Fruit fly (Drosophila melanogaster): ENCODE measurements around the gene Ipk2.

The Ipk2 gene

dm6 chr2L:568030-568429 lies 6.0 kb downstream of the Ipk2 start, which contains the start of the genes Nle and Sf3b1 (continued):
- TF ChIP-seq PHDP (tag; optimal IDR thresholded peaks at IDR 0.05): no peak
- 0 out of 3 replicates have a peak, but pooled peaks have one; percentile 36 for TF ChIP-seq CG7357 (GFP tag; IDR thresholded peaks at IDR 0.05)
- peak; percentile 45 for TF ChIP-seq CG10543 (GFP tag; optimal IDR thresholded peaks at IDR 0.05)
- peak; percentile 46 for TF ChIP-seq Bdp1 (GFP tag; optimal IDR thresholded peaks at IDR 0.05)
- TF ChIP-seq CG2116 (GFP tag; optimal IDR thresholded peaks at IDR 0.05): peak; percentile 93
- TF ChIP-seq NC2β (GFP tag; optimal IDR thresholded peaks at IDR 0.05): peak; percentile 59
- TF ChIP-seq Six4 (GFP tag; optimal IDR thresholded peaks at IDR 0.05): peak; percentile 42
- no peak for TF ChIP-seq CG30431 (GFP tag; optimal IDR thresholded peaks at IDR 0.05)
- no peak for TF ChIP-seq Meics (GFP tag; optimal IDR thresholded peaks at IDR 0.05)
- TF ChIP-seq CG2202 (tag; optimal IDR thresholded peaks at IDR 0.05): peak; percentile 8
- no peak for TF ChIP-seq dimm (GFP tag; IDR thresholded peaks at IDR 0.05)
- TF ChIP-seq slp2 (GFP tag; optimal IDR thresholded peaks at IDR 0.05): peak; percentile 37
- no peak for TF ChIP-seq CG6654 (GFP tag; optimal IDR thresholded peaks at IDR 0.05)
- TF ChIP-seq tin (GFP tag; optimal IDR thresholded peaks at IDR 0.05): peak; percentile 41
- TF ChIP-seq CG10462 (GFP tag; optimal IDR thresholded peaks at IDR 0.05): peak; percentile 27
- no peak for TF ChIP-seq scrt (GFP tag; optimal IDR thresholded peaks at IDR 0.05)
- TF ChIP-seq TFAM (GFP tag; optimal IDR thresholded peaks at IDR 0.05): no peak
- peak; percentile 40 for TF ChIP-seq CG18262 (tag; optimal IDR thresholded peaks at IDR 0.05)
- TF ChIP-seq CG2712 (tag; optimal IDR thresholded peaks at IDR 0.05): peak; percentile 76
- peak in 1 of 2 experiments; percentile 48 for TF ChIP-seq Pdp1 (GFP tag; optimal IDR thresholded peaks at IDR 0.05)
- peak; percentile 53 for TF ChIP-seq CG7987 (GFP tag; optimal IDR thresholded peaks at IDR 0.05)
- no peak for TF ChIP-seq wor (GFP tag; IDR thresholded peaks at IDR 0.05)
- no peak for TF ChIP-seq CkIIα-i1 (GFP tag; IDR thresholded peaks at IDR 0.05)
- TF ChIP-seq aop (GFP tag; IDR thresholded peaks at IDR 0.05): no peak
- TF ChIP-seq ham (GFP tag; IDR thresholded peaks at IDR 0.05): no peak
- no peak for TF ChIP-seq CG11723 (GFP tag; optimal IDR thresholded peaks at IDR 0.05)
- TF ChIP-seq Trl (optimal IDR thresholded peaks at IDR 0.05): no peak
- TF ChIP-seq Trl (GFP tag; optimal IDR thresholded peaks at IDR 0.05): peak; percentile 35
- peak; percentile 7 for TF ChIP-seq CG7271 (tag; optimal IDR thresholded peaks at IDR 0.05)
- TF ChIP-seq CG5245 (GFP tag; optimal IDR thresholded peaks at IDR 0.05): no peak
- TF ChIP-seq pho (GFP tag; optimal IDR thresholded peaks at IDR 0.05): peak; percentile 48
- peak; percentile 57 for TF ChIP-seq mam (GFP tag; optimal IDR thresholded peaks at IDR 0.05)
- no peak for TF ChIP-seq CG8478 (optimal IDR thresholded peaks at IDR 0.05)
- TF ChIP-seq Elba2 (GFP tag; optimal IDR thresholded peaks at IDR 0.05): peak; percentile 68
- TF ChIP-seq NfI (GFP tag; optimal IDR thresholded peaks at IDR 0.05): no peak
- peak; percentile 88 for TF ChIP-seq Opbp (GFP tag; IDR thresholded peaks at IDR 0.05; ENCODE audit: partially characterized antibody)
- TF ChIP-seq bbx (GFP tag; IDR thresholded peaks at IDR 0.05; ENCODE audit: partially characterized antibody): peak; percentile 84
- no peak; the same call in 1 of the 2 replicates for TF ChIP-seq NFAT (GFP tag; IDR thresholded peaks at IDR 0.05)
- TF ChIP-seq lbe (GFP tag; optimal IDR thresholded peaks at IDR 0.05): no peak
- TF ChIP-seq ab (GFP tag; optimal IDR thresholded peaks at IDR 0.05): no peak
- TF ChIP-seq CG12942 (GFP tag; optimal IDR thresholded peaks at IDR 0.05): peak; percentile 12
- peak; percentile 31 for TF ChIP-seq Lhr (GFP tag; optimal IDR thresholded peaks at IDR 0.05)
- TF ChIP-seq ewg (GFP tag; optimal IDR thresholded peaks at IDR 0.05): peak; percentile 1
- no peak for TF ChIP-seq CG11093 (GFP tag; IDR thresholded peaks at IDR 0.05)
- peak; percentile 58 for TF ChIP-seq MESR4 (GFP tag; optimal IDR thresholded peaks at IDR 0.05)
- TF ChIP-seq cwo (GFP tag; optimal IDR thresholded peaks at IDR 0.05): peak; percentile 97
- TF ChIP-seq Atf-2 (GFP tag; optimal IDR thresholded peaks at IDR 0.05): peak; percentile 28
- no peak for TF ChIP-seq CG10147 (GFP tag; optimal IDR thresholded peaks at IDR 0.05)
- peak; percentile 37 for TF ChIP-seq CG12155 (GFP tag; optimal IDR thresholded peaks at IDR 0.05)
- peak; percentile 67 for TF ChIP-seq CG34422 (GFP tag; IDR thresholded peaks at IDR 0.05)
- TF ChIP-seq H2.0 (GFP tag; IDR thresholded peaks at IDR 0.05): no peak
- TF ChIP-seq CG32532 (GFP tag; IDR thresholded peaks at IDR 0.05): peak; percentile 68

All from whole organism, embryonic.